Worm (Caenorhabditis elegans) whole organism, L2 larva: ENCODE data around the gene drap-1.

Experiments used
- ama-1 ChIP-seq: fragments of 150-350 bp; optimal IDR thresholded peaks from 2 replicates; lab custom pipeline; 2018; ENCODE audit warnings: inconsistent platforms
- fos-1 ChIP-seq: fragments of 150-350 bp; optimal IDR thresholded peaks from 2 replicates; lab custom pipeline; 2014; ENCODE audit warnings: missing biosample characterization, missing genetic modification characterization
- lin-11 ChIP-seq: fragments of 150-350 bp; sonication (generic microtip); optimal IDR thresholded peaks from 2 replicates; lab custom pipeline; 2014; ENCODE audit warnings: missing biosample characterization, missing genetic modification characterization, inconsistent platforms, mixed read lengths
- lin-13 ChIP-seq: fragments of 150-350 bp; optimal IDR thresholded peaks from 2 replicates; lab custom pipeline; 2014; ENCODE audit warnings: missing biosample characterization, missing genetic modification reagents, missing genetic modification characterization
- lsy-2 ChIP-seq, 2 experiments: fragments of 150-350 bp in 1 of 2; sonication (generic microtip) in 1 of 2; optimal IDR thresholded peaks; 2 replicates each; lab custom pipeline; 2014 to 2017; ENCODE audit warnings: missing biosample characterization in 2 of 2, missing genetic modification characterization in 2 of 2
- nhr-11 ChIP-seq: fragments of 150-350 bp; optimal IDR thresholded peaks from 2 replicates; lab custom pipeline; 2014; ENCODE audit warnings: missing biosample characterization, missing genetic modification characterization
- nhr-12 ChIP-seq: fragments of 150-350 bp; optimal IDR thresholded peaks from 2 replicates; lab custom pipeline; 2014; ENCODE audit warnings: missing biosample characterization, missing genetic modification characterization
- unc-39 ChIP-seq: fragments of 150-350 bp; optimal IDR thresholded peaks from 2 replicates; lab custom pipeline; 2014; ENCODE audit warnings: missing biosample characterization, missing genetic modification characterization

DNA sequence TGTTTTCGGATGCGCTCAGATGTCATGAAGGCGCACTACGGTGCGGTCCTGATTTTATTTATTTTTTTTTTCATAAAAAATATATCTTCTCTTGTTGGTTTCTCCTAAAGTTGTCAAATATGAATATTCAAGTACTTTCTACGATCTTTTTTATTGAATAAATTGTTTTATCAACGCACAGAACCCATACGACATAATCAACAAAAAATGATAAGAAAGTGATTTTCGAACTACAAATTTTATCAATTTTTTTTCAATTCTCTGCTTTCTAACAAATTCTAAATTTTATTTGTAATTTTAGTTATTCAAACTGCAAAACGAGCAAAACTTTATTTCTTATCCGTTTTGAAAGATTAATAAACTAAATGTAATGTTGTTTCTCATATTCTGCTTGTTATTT, 28.0 kb upstream of the drap-1 start:
- no peak for TF ChIP-seq lsy-2 (tag; optimal IDR thresholded peaks at IDR 0.05; lab: Kevin White, UChicago)
- TF ChIP-seq lin-11 (tag; lab: Kevin White, UChicago) = no peak
- TF ChIP-seq nhr-12 (tag; lab: Kevin White, UChicago) = no peak
- no peak for TF ChIP-seq ama-1 (lab: Kevin White, UChicago)
- no peak for TF ChIP-seq lin-13 (GFP tag; lab: Kevin White, UChicago)
- TF ChIP-seq fos-1 (tag; lab: Kevin White, UChicago) = peak; percentile 50
- no peak for TF ChIP-seq nhr-11 (tag; lab: Kevin White, UChicago)
- TF ChIP-seq unc-39 = no peak
